Worm (Caenorhabditis elegans): Measurements from ENCODE around the gene C44B7.7.

The C44B7.7 gene

DNA sequence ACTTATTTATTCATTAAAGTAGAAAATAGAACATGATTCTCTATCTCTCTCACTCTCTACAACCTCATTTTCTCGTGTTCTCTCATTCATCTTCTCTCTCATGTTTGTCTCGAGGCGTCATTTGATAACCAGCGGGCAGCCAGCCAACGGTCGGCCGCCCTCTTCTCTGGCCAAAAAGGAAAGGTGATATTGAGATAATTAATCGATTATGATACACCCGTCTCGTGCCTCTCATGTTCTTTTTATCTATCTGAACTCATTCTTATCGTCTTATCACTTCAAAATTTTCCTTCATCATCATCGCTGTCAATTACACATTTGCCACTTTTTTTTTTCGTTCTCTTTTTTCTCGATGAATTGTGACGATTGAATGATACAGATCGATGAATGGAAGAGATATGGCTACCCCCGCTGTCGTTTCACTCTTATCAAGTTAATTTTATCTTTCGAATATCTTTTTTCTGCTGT, 37.3 kb downstream of the C44B7.7 start:
- TF ChIP-seq ama-1 (optimal IDR thresholded peaks at IDR 0.05) (no peak), sdc-2 (tag; optimal IDR thresholded peaks at IDR 0.05) (no peak), dve-1 (tag; optimal IDR thresholded peaks at IDR 0.05) (peak; percentile 42), ceh-48 (tag; optimal IDR thresholded peaks at IDR 0.05) (peak; percentile 14), elt-2 (tag; optimal IDR thresholded peaks at IDR 0.05) (peak; percentile 94), C38D4.7 (GFP tag; optimal IDR thresholded peaks at IDR 0.05) (no peak), nfya-1 (tag; optimal IDR thresholded peaks at IDR 0.05) (peak; percentile 64), pqm-1 (tag; optimal IDR thresholded peaks at IDR 0.05) (peak; percentile 59), unc-55 (GFP tag; optimal IDR thresholded peaks at IDR 0.05) (peak; percentile 83), ceh-34 (tag; optimal IDR thresholded peaks at IDR 0.05) (peak; percentile 53), hlh-30 (tag; optimal IDR thresholded peaks at IDR 0.05; ENCODE audit: insufficient read depth) (peak; percentile 66), ceh-18 (tag; optimal IDR thresholded peaks at IDR 0.05) (peak; percentile 24)

ce11 chrII:6842009-6842408, 38.0 kb downstream of the C44B7.7 start:
- TF ChIP-seq ceh-22 (tag; optimal IDR thresholded peaks at IDR 0.05) = no peak
- no peak for TF ChIP-seq F13H6.1 (tag; optimal IDR thresholded peaks at IDR 0.05)
- no peak for TF ChIP-seq npax-4 (tag; optimal IDR thresholded peaks at IDR 0.05)
- TF ChIP-seq sox-2 (GFP tag; IDR thresholded peaks at IDR 0.05) = no peak
- no peak for TF ChIP-seq mec-3 (tag; optimal IDR thresholded peaks at IDR 0.05; ENCODE audit: borderline replicate concordance)
- no peak for TF ChIP-seq pha-2 (tag; optimal IDR thresholded peaks at IDR 0.05)
- TF ChIP-seq ama-1 (optimal IDR thresholded peaks at IDR 0.05) = no peak
- TF ChIP-seq nhr-232 (tag; optimal IDR thresholded peaks at IDR 0.05) = no peak
- TF ChIP-seq ceh-14 (tag; optimal IDR thresholded peaks at IDR 0.05) = no peak
- no peak for TF ChIP-seq hlh-6 (tag; optimal IDR thresholded peaks at IDR 0.05)
- TF ChIP-seq ceh-48 (tag; optimal IDR thresholded peaks at IDR 0.05) = no peak
- no peak for TF ChIP-seq tbx-2 (tag; optimal IDR thresholded peaks at IDR 0.05)

ce11 chrII:6841102-6841501, 38.9 kb downstream of the C44B7.7 start:
- TF ChIP-seq hlh-6 (tag; optimal IDR thresholded peaks at IDR 0.05) (no peak), unc-3 (GFP tag; conservative IDR thresholded peaks at IDR 0.05) (no peak), unc-3 (tag; optimal IDR thresholded peaks at IDR 0.05) (no peak), unc-86 (tag; optimal IDR thresholded peaks at IDR 0.05) (no peak), ceh-2 (tag; optimal IDR thresholded peaks at IDR 0.05) (no peak), hlh-8 (tag; optimal IDR thresholded peaks at IDR 0.05) (no peak), unc-55 (GFP tag; optimal IDR thresholded peaks at IDR 0.05) (peak; percentile 70), nfya-1 (tag; optimal IDR thresholded peaks at IDR 0.05) (peak; percentile 10), elt-2 (tag; optimal IDR thresholded peaks at IDR 0.05) (no peak), npax-4 (tag; optimal IDR thresholded peaks at IDR 0.05) (no peak), ceh-18 (tag; optimal IDR thresholded peaks at IDR 0.05) (peak; percentile 52), rnt-1 (tag; optimal IDR thresholded peaks at IDR 0.05) (peak; percentile 34)

- TF ChIP-seq ceh-24 (tag; optimal IDR thresholded peaks at IDR 0.05) = no peak
- no peak for TF ChIP-seq elt-2 (tag; optimal IDR thresholded peaks at IDR 0.05)
- TF ChIP-seq odd-2 (tag; optimal IDR thresholded peaks at IDR 0.05) = no peak
- no peak for TF ChIP-seq unc-86 (tag; optimal IDR thresholded peaks at IDR 0.05)
- no peak for TF ChIP-seq nhr-232 (tag; optimal IDR thresholded peaks at IDR 0.05)
- no peak for TF ChIP-seq pros-1 (tag; optimal IDR thresholded peaks at IDR 0.05)
- no peak for TF ChIP-seq ceh-9 (tag; optimal IDR thresholded peaks at IDR 0.05)
- no peak for TF ChIP-seq C08G9.2 (tag; optimal IDR thresholded peaks at IDR 0.05)
- no peak for TF ChIP-seq nhr-11 (tag; optimal IDR thresholded peaks at IDR 0.05)
- TF ChIP-seq ceh-18 (tag; optimal IDR thresholded peaks at IDR 0.05) = no peak
- no peak for TF ChIP-seq ceh-22 (tag; optimal IDR thresholded peaks at IDR 0.05)
- TF ChIP-seq hlh-15 (tag; optimal IDR thresholded peaks at IDR 0.05) = no peak
- TF ChIP-seq ref-2 (tag; optimal IDR thresholded peaks at IDR 0.05) = no peak
- TF ChIP-seq ceh-19 (GFP tag; optimal IDR thresholded peaks at IDR 0.05) = no peak
- no peak for TF ChIP-seq hlh-30 (tag; optimal IDR thresholded peaks at IDR 0.05; ENCODE audit: insufficient read depth)
- no peak for TF ChIP-seq ahr-1 (tag; optimal IDR thresholded peaks at IDR 0.05)
Measured at ce11 chrII:6840663-6841062, 39.3 kb downstream of the C44B7.7 start.
